Fruit fly (Drosophila melanogaster) whole organism, embryonic: ENCODE measurements around the gene CG31141.

Experiments used
- Ada2b ChIP-seq: fragments of 200-800 bp; sonication (Bioruptor generic); IDR thresholded peaks from 2 replicates; pipeline ENCODE4 v1.3.6; 2022; ENCODE audit warnings: missing biosample characterization, missing genetic modification characterization
- Atf3 ChIP-seq: fragments of 200-800 bp; sonication (Bioruptor generic); optimal IDR thresholded peaks from 3 replicates; lab custom pipeline; 2016; ENCODE audit warnings: missing biosample characterization, missing genetic modification characterization
- CG1024 ChIP-seq: fragments of 200-800 bp; sonication (Bioruptor generic); IDR thresholded peaks from 2 replicates; pipeline ENCODE4 v1.3.6; 2022; ENCODE audit warnings: missing biosample characterization, missing genetic modification characterization
- CG10462 ChIP-seq: fragments of 200-800 bp; sonication (Bioruptor generic); optimal IDR thresholded peaks from 2 replicates; lab custom pipeline; 2016; ENCODE audit warnings: missing biosample characterization, missing genetic modification characterization
- CG10565 ChIP-seq: fragments of 200-800 bp; sonication (Bioruptor generic); optimal IDR thresholded peaks from 3 replicates; lab custom pipeline; 2016; ENCODE audit warnings: missing biosample characterization, mild to moderate bottlenecking, missing genetic modification characterization
- CG11093 ChIP-seq: fragments of 200-800 bp; sonication (Bioruptor generic); IDR thresholded peaks from 3 replicates; pipeline ENCODE4 v1.3.6; 2022; ENCODE audit warnings: missing biosample characterization, missing genetic modification characterization
- CG11456 ChIP-seq: fragments of 200-800 bp; sonication (Bioruptor generic); IDR thresholded peaks from 3 replicates; pipeline ENCODE4 v1.3.6; 2022; ENCODE audit warnings: missing biosample characterization, missing genetic modification characterization
- CG12659 ChIP-seq: fragments of 200-800 bp; sonication (Bioruptor generic); optimal IDR thresholded peaks from 3 replicates; lab custom pipeline; 2017; ENCODE audit warnings: mild to moderate bottlenecking, missing biosample characterization, missing genetic modification reagents, missing genetic modification characterization
- CG14860 ChIP-seq: fragments of 200-800 bp; sonication (Bioruptor generic); IDR thresholded peaks from 3 replicates; pipeline ENCODE4 v1.3.6; 2022; ENCODE audit warnings: missing biosample characterization, missing genetic modification characterization; ENCODE audit not compliant: partially characterized antibody
- CG15073 ChIP-seq: fragments of 200-800 bp; sonication (Bioruptor generic); optimal IDR thresholded peaks from 2 replicates; lab custom pipeline; 2016; ENCODE audit warnings: missing biosample characterization, missing genetic modification characterization
- CG15696 ChIP-seq: fragments of 200-800 bp; sonication (Bioruptor generic); optimal IDR thresholded peaks from 2 replicates; lab custom pipeline; 2019; ENCODE audit warnings: missing biosample characterization, mild to moderate bottlenecking, missing genetic modification characterization, moderate library complexity
- CG1602 ChIP-seq: fragments of 200-800 bp; sonication (Bioruptor generic); optimal IDR thresholded peaks from 3 replicates; lab custom pipeline; 2016; ENCODE audit warnings: missing biosample characterization, missing genetic modification characterization
- CG16815 ChIP-seq: fragments of 200-800 bp; sonication (Bioruptor generic); optimal IDR thresholded peaks from 3 replicates; lab custom pipeline; 2017; ENCODE audit warnings: missing biosample characterization, mild to moderate bottlenecking, missing genetic modification characterization
- CG2875 ChIP-seq: fragments of 200-800 bp; sonication (Bioruptor generic); optimal IDR thresholded peaks from 2 replicates; lab custom pipeline; 2017; ENCODE audit warnings: missing biosample characterization, mild to moderate bottlenecking, missing genetic modification characterization, missing genetic modification reagents
- CG31388 ChIP-seq: fragments of 200-800 bp; sonication (Bioruptor generic); optimal IDR thresholded peaks from 2 replicates; lab custom pipeline; 2016; ENCODE audit warnings: missing biosample characterization, missing genetic modification characterization
- CG43689 ChIP-seq: fragments of 200-800 bp; sonication (Bioruptor generic); IDR thresholded peaks from 2 replicates; pipeline ENCODE4 v1.3.6; 2022; ENCODE audit warnings: missing biosample characterization, missing genetic modification characterization
- CG4424 ChIP-seq: fragments of 200-800 bp; sonication (Bioruptor generic); optimal IDR thresholded peaks from 3 replicates; lab custom pipeline; 2016; ENCODE audit warnings: missing biosample characterization, missing genetic modification characterization
- CG4617 ChIP-seq: fragments of 200-800 bp; sonication (Bioruptor generic); optimal IDR thresholded peaks from 3 replicates; lab custom pipeline; 2016; ENCODE audit warnings: missing biosample characterization, missing genetic modification characterization, borderline replicate concordance
- CG4707 ChIP-seq: fragments of 200-800 bp; sonication (Bioruptor generic); optimal IDR thresholded peaks from 2 replicates; lab custom pipeline; 2018; ENCODE audit warnings: missing biosample characterization, mild to moderate bottlenecking, missing genetic modification characterization, moderate library complexity
- CG4820 ChIP-seq: fragments of 200-800 bp; sonication (Bioruptor generic); optimal IDR thresholded peaks from 3 replicates; lab custom pipeline; 2016; ENCODE audit warnings: missing biosample characterization, missing genetic modification characterization
- CG5245 ChIP-seq: fragments of 200-800 bp; sonication (Bioruptor generic); optimal IDR thresholded peaks from 3 replicates; lab custom pipeline; 2016; ENCODE audit warnings: missing biosample characterization, missing genetic modification characterization
- CG6813 ChIP-seq: fragments of 200-800 bp; sonication (Bioruptor generic); optimal IDR thresholded peaks from 2 replicates; lab custom pipeline; 2017; ENCODE audit warnings: missing biosample characterization, missing genetic modification characterization, mild to moderate bottlenecking, moderate library complexity, missing genetic modification reagents
- CG7357 ChIP-seq: fragments of 200-800 bp; sonication (Bioruptor generic); IDR thresholded peaks from 3 replicates; pipeline ENCODE4 v1.3.6; 2022; ENCODE audit warnings: missing biosample characterization, missing genetic modification characterization
- CG8944 ChIP-seq: fragments of 200-800 bp; sonication (Bioruptor generic); optimal IDR thresholded peaks from 3 replicates; lab custom pipeline; 2016; ENCODE audit warnings: missing biosample characterization, missing genetic modification characterization
- CG9876 ChIP-seq: fragments of 200-800 bp; sonication (Bioruptor generic); optimal IDR thresholded peaks from 2 replicates; lab custom pipeline; 2016; ENCODE audit warnings: missing biosample characterization, missing genetic modification characterization
- Drgx ChIP-seq: fragments of 200-800 bp; sonication (Bioruptor generic); IDR thresholded peaks from 2 replicates; pipeline ENCODE4 v1.3.6; 2022; ENCODE audit warnings: missing biosample characterization, missing genetic modification characterization
- E2f1 ChIP-seq: fragments of 200-800 bp; sonication (Bioruptor generic); IDR thresholded peaks from 2 replicates; pipeline ENCODE4 v1.3.6; 2022; ENCODE audit warnings: missing biosample characterization, missing genetic modification characterization
- Gsc ChIP-seq: fragments of 200-800 bp; sonication (Bioruptor generic); IDR thresholded peaks from 2 replicates; pipeline ENCODE4 v1.3.6; 2022; ENCODE audit warnings: missing biosample characterization, missing genetic modification characterization
- Jarid2 ChIP-seq: fragments of 200-800 bp; sonication (Bioruptor generic); optimal IDR thresholded peaks from 3 replicates; lab custom pipeline; 2017; ENCODE audit warnings: mild to moderate bottlenecking, missing biosample characterization, missing genetic modification reagents, missing genetic modification characterization
- MESR4 ChIP-seq: fragments of 200-800 bp; sonication (Bioruptor generic); optimal IDR thresholded peaks from 2 replicates; lab custom pipeline; 2018; ENCODE audit warnings: missing biosample characterization, mild to moderate bottlenecking, missing genetic modification characterization, moderate library complexity
- NFAT ChIP-seq: fragments of 200-800 bp; sonication (Bioruptor generic); IDR thresholded peaks from 2 replicates; pipeline ENCODE4 v1.3.6; 2022; ENCODE audit warnings: missing biosample characterization, missing genetic modification characterization
- Nf-YC ChIP-seq: fragments of 200-800 bp; optimal IDR thresholded peaks from 3 replicates; lab custom pipeline; 2019; ENCODE audit warnings: missing biosample characterization, mild to moderate bottlenecking, missing genetic modification characterization, moderate library complexity
- Optix ChIP-seq: fragments of 200-800 bp; sonication (Bioruptor generic); IDR thresholded peaks from 3 replicates; pipeline ENCODE4 v1.3.6; 2022; ENCODE audit warnings: missing biosample characterization, missing genetic modification characterization
- Poxn ChIP-seq: fragments of 200-800 bp; sonication (Bioruptor generic); IDR thresholded peaks from 2 replicates; pipeline ENCODE4 v1.3.6; 2022; ENCODE audit warnings: missing biosample characterization, missing genetic modification characterization
- Rx ChIP-seq: fragments of 200-800 bp; sonication (Bioruptor generic); IDR thresholded peaks from 2 replicates; pipeline ENCODE4 v1.3.6; 2022; ENCODE audit warnings: missing biosample characterization, missing genetic modification characterization
- Tbp ChIP-seq: fragments of >200 bp; optimal IDR thresholded peaks from 2 replicates; lab custom pipeline; 2018; ENCODE audit warnings: missing biosample characterization, missing genetic modification characterization
- bbx ChIP-seq: fragments of 200-800 bp; sonication (Bioruptor generic); IDR thresholded peaks from 2 replicates; pipeline ENCODE4 v1.3.6; 2022; ENCODE audit warnings: missing biosample characterization, missing genetic modification characterization; ENCODE audit not compliant: partially characterized antibody
- en ChIP-seq: fragments of 200-800 bp; sonication (Bioruptor generic); optimal IDR thresholded peaks from 2 replicates; lab custom pipeline; 2016; ENCODE audit warnings: missing biosample characterization, missing genetic modification characterization
- gcm2 ChIP-seq: fragments of 200-800 bp; sonication (Bioruptor generic); optimal IDR thresholded peaks from 2 replicates; lab custom pipeline; 2016; ENCODE audit warnings: missing biosample characterization, missing genetic modification characterization
- klu ChIP-seq: fragments of 200-800 bp; sonication (Bioruptor generic); IDR thresholded peaks from 2 replicates; pipeline ENCODE4 v1.3.6; 2022; ENCODE audit warnings: missing biosample characterization, missing genetic modification characterization
- lmd ChIP-seq: fragments of 200-800 bp; sonication (Bioruptor generic); IDR thresholded peaks from 2 replicates; pipeline ENCODE4 v1.3.6; 2022; ENCODE audit warnings: missing biosample characterization, missing genetic modification characterization
- lov ChIP-seq, 2 experiments: fragments of 200-800 bp in 1 of 2; fragments of >200 bp in 1 of 2; sonication (Bioruptor generic) in 1 of 2; IDR thresholded peaks in 1 of 2; optimal IDR thresholded peaks in 1 of 2; 2 replicates in 1 of 2; 3 replicates in 1 of 2; pipeline versions ENCODE4 v1.3.6 to Lab custom; 2017 to 2022; ENCODE audit warnings: missing biosample characterization in 1 of 2, missing genetic modification characterization in 1 of 2
- nmo ChIP-seq: fragments of 200-800 bp; sonication (Bioruptor generic); optimal IDR thresholded peaks from 2 replicates; lab custom pipeline; 2018; ENCODE audit warnings: missing biosample characterization, mild to moderate bottlenecking, missing genetic modification characterization, moderate library complexity
- pfk ChIP-seq: fragments of 200-800 bp; sonication (Bioruptor generic); optimal IDR thresholded peaks from 2 replicates; lab custom pipeline; 2018; ENCODE audit warnings: missing biosample characterization, mild to moderate bottlenecking, missing genetic modification characterization, moderate library complexity
- tio ChIP-seq: fragments of 200-800 bp; sonication (Bioruptor generic); optimal IDR thresholded peaks from 2 replicates; lab custom pipeline; 2017; ENCODE audit warnings: missing biosample characterization, missing genetic modification characterization, inconsistent platforms
- tll ChIP-seq, 2 experiments: fragments of 200-800 bp in 1 of 2; fragments of >200 bp in 1 of 2; sonication (Bioruptor generic) in 1 of 2; optimal IDR thresholded peaks; 2 replicates each; lab custom pipeline; 2017 to 2019; ENCODE audit warnings: missing biosample characterization in 2 of 2, missing genetic modification characterization in 2 of 2, mild to moderate bottlenecking in 1 of 2, moderate library complexity in 1 of 2
- vnd ChIP-seq: fragments of 200-800 bp; sonication (Bioruptor generic); IDR thresholded peaks from 3 replicates; pipeline ENCODE4 v1.3.6; 2022; ENCODE audit warnings: missing biosample characterization, missing genetic modification characterization; ENCODE audit not compliant: partially characterized antibody

Gene CG31141

DNA sequence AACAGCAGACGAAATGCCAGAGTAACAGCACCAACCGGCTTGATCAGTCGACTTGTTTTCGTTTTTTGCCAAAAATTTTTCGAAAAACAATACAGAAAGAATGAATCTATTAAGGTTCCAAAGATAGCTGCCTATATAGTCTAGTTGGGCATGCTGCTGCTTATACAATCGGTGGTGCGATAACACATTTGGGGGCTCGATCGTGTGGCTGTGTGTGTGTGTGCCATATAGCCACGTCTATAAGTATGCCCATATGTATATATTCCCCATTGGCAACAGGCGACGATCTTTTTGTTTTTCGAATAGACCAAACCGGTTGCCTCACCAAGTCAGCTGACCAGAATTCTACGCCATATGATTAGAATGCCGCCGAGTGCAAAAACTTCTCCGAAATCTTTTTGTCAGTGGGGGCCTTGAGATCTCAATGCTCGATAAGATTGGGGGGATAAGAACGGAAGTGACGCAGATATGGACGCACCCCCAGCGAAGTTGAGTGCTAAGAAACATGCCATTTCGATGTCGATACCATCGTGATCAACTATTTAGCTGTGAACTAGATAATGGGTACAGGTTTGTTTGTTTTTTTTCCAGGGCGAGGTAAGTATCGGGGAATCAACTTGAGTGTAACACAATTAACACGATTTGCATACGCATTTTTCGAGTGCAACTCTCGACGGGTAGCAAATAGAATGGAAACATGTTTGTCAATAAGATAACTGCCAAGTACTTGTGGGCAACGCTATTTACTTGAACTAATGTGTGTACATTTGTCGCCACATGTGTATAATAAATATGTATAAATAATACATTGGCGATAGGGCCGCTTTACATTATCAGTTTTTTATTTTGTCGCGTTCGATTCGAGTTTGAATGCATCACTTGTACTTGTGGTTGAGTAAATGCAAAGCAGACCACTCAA, 17.1 kb downstream of the CG31141 start (continued):
- TF ChIP-seq CG4424 (GFP tag; lab: Kevin White, UChicago): peak; percentile 74
- peak; percentile 97 for TF ChIP-seq CG2875
- peak; percentile 39 for TF ChIP-seq Atf3 (GFP tag; lab: Kevin White, UChicago)
- no peak for TF ChIP-seq vnd (GFP tag; lab: Robert Waterston, UW)
- peak; percentile 93 for TF ChIP-seq CG15696
- TF ChIP-seq bbx (GFP tag; lab: Robert Waterston, UW): no peak
- TF ChIP-seq CG4707 (GFP tag; lab: Kevin White, UChicago): peak; percentile 87
- peak; percentile 28 for TF ChIP-seq gcm2 (GFP tag; lab: Kevin White, UChicago)
- TF ChIP-seq Optix (GFP tag; lab: Robert Waterston, UW): peak; percentile 54; the same call in 1 of the 3 replicates
- peak; percentile 65 for TF ChIP-seq CG43689
- TF ChIP-seq CG11456 (GFP tag; lab: Robert Waterston, UW): peak; percentile 57; the same call in 1 of the 3 replicates
- no peak for TF ChIP-seq lmd (GFP tag; lab: Robert Waterston, UW)
- TF ChIP-seq en: peak; percentile 42
- peak; percentile 84 for TF ChIP-seq CG1602 (GFP tag; lab: Kevin White, UChicago)
- TF ChIP-seq CG12659: peak; percentile 82
- peak; percentile 53 for TF ChIP-seq Drgx
- peak; percentile 76; the same call in 1 of the 2 replicates for TF ChIP-seq E2f1 (GFP tag; lab: Robert Waterston, UW)
- no peak for TF ChIP-seq Tbp (GFP tag; lab: Kevin White, UChicago)
- peak; percentile 77 for TF ChIP-seq pfk (GFP tag; lab: Kevin White, UChicago)
- TF ChIP-seq CG5245: peak; percentile 63
- peak; percentile 60 for TF ChIP-seq CG4820 (GFP tag; lab: Kevin White, UChicago)
- peak; percentile 67 for TF ChIP-seq tio (GFP tag; lab: Kevin White, UChicago)
- no peak for TF ChIP-seq Ada2b (GFP tag; lab: Robert Waterston, UW)
- peak; percentile 19 for TF ChIP-seq CG8944 (GFP tag; lab: Kevin White, UChicago)
- peak; percentile 38 for TF ChIP-seq MESR4 (GFP tag; lab: Kevin White, UChicago)
- TF ChIP-seq CG31388 (GFP tag; lab: Kevin White, UChicago): peak; percentile 14
- peak; percentile 83; the same call in 1 of the 2 replicates for TF ChIP-seq CG1024 (GFP tag; lab: Robert Waterston, UW)
- TF ChIP-seq klu (GFP tag; lab: Robert Waterston, UW): no peak
- peak; percentile 37 for TF ChIP-seq CG15073 (GFP tag; lab: Kevin White, UChicago)
- TF ChIP-seq tll (GFP tag; optimal IDR thresholded peaks at IDR 0.05; lab: Kevin White, UChicago): peak in 1 of 2 experiments; percentile 22
- peak; percentile 51 for TF ChIP-seq NFAT (GFP tag; lab: Robert Waterston, UW)
- TF ChIP-seq Poxn (GFP tag; lab: Robert Waterston, UW): no peak
- peak; percentile 60; the same call in 1 of the 3 replicates for TF ChIP-seq CG11093 (GFP tag; lab: Robert Waterston, UW)
- peak; percentile 50 for TF ChIP-seq nmo (GFP tag; lab: Kevin White, UChicago)
- peak; percentile 40 for TF ChIP-seq Nf-YC (tag; lab: Kevin White, UChicago)
- TF ChIP-seq CG10462 (GFP tag; lab: Kevin White, UChicago): peak; percentile 69
- TF ChIP-seq Gsc: no peak
- TF ChIP-seq Jarid2 (GFP tag; lab: Kevin White, UChicago): peak; percentile 66
- peak; percentile 95 for TF ChIP-seq CG6813 (GFP tag; lab: Kevin White, UChicago)
- TF ChIP-seq lov (optimal IDR thresholded peaks at IDR 0.05; lab: Kevin White, UChicago): no peak
- TF ChIP-seq lov (GFP tag; IDR thresholded peaks at IDR 0.05; lab: Robert Waterston, UW): peak; percentile 93
- peak; percentile 30 for TF ChIP-seq CG10565
- no peak for TF ChIP-seq CG7357 (GFP tag; lab: Robert Waterston, UW)
- TF ChIP-seq CG16815: peak; percentile 28
- TF ChIP-seq Rx: no peak
- TF ChIP-seq CG9876 (GFP tag; lab: Kevin White, UChicago): peak; percentile 4
- TF ChIP-seq CG14860 (GFP tag; lab: Robert Waterston, UW): no peak
- TF ChIP-seq CG4617 (GFP tag; lab: Kevin White, UChicago): peak; percentile 15
